Worm (Caenorhabditis elegans) whole organism, L4/young adult: Measurements from ENCODE around the gene spe-36.

Experiments used
- W03F9.2 ChIP-seq: fragments of 150-350 bp; optimal IDR thresholded peaks from 2 replicates; lab custom pipeline; 2014; ENCODE audit warnings: missing biosample characterization, missing genetic modification characterization
- dao-5 ChIP-seq: sonication (generic microtip); optimal IDR thresholded peaks from 2 replicates; lab custom pipeline; 2016; ENCODE audit warnings: missing genotype, missing genetic modification characterization, moderate library complexity, missing compliant biosample characterization
- him-1 ChIP-seq: sonication (generic microtip); optimal IDR thresholded peaks from 2 replicates; lab custom pipeline; 2016; ENCODE audit warnings: missing genotype, missing genetic modification reagents, missing genetic modification characterization, missing compliant biosample characterization

Gene spe-36

DNA sequence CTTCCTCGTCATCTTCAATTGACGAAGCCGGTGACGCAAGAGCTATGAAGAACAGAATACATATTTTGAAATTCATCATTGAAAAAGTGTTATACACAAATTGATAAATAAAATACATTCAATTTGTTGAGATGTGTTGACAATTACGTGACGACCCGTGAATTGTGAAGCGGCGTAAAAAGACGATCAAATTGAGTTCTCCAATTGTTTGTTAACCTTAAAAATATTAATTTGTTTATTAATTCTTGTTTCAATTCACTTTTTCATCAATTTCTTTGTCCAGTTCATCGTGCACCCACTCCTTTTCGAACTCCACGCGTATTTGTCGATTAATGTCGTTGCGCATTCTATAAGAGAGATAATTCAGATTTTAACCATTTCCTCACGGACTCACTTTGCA lies at the start of gene spe-36:
spe-36 (minus strand) TSS at position 101 of the 400 bp plus-strand sequence.
- TF ChIP-seq him-1 (tag; lab: Kevin White, UChicago) (no peak), dao-5 (no peak), W03F9.2 (tag; lab: Kevin White, UChicago) (no peak)

DNA sequence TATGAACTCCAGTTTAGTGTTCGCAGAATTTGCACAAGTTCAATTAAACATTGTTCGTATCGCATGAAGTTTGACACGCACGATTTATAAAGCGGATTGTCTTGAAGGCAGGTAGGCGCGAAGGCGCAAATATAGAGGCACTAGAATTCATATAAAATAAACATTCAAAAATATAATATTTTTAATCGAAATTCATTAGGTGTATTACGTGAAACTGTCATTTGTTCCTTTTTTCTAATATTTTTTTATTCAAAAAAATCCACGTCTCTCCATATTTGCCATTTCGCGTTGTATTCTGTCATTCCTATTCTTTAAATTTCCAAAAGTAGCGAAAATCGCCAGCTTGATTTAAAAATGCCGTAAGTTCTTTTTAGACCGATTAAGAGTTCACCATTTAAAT lies 49.7 kb upstream of the spe-36 start, which contains the start of gene ZK809.1:
ZK809.1 (plus strand) TSS at position 301 of the 400 bp plus-strand sequence.
- TF ChIP-seq him-1 (tag; lab: Kevin White, UChicago) (no peak), dao-5 (no peak), W03F9.2 (tag; lab: Kevin White, UChicago) (no peak)

DNA sequence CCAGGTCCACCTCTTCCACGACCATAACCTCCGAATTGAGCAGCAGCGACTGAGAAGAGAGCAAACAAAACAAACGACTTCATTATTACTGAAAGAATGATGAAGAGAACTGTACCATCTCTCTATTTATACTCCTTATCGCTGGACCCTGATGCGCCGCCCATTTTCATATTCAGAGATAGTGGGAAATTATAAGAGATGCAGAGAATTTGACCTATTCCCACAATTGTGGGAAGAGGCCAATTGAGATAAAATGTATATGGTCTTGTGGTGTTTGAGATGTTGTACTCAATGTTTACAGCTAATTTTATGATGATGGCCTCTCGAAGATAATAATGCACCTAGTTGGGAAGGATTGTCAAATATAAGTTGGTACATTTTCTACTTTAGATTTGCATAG lies 48.9 kb upstream of the spe-36 start, which contains the start of gene ttr-50:
ttr-50 (minus strand) TSS at position 101 of the 400 bp plus-strand sequence.
- TF ChIP-seq W03F9.2 (tag; lab: Kevin White, UChicago) (no peak), dao-5 (no peak), him-1 (tag; lab: Kevin White, UChicago) (no peak)

DNA sequence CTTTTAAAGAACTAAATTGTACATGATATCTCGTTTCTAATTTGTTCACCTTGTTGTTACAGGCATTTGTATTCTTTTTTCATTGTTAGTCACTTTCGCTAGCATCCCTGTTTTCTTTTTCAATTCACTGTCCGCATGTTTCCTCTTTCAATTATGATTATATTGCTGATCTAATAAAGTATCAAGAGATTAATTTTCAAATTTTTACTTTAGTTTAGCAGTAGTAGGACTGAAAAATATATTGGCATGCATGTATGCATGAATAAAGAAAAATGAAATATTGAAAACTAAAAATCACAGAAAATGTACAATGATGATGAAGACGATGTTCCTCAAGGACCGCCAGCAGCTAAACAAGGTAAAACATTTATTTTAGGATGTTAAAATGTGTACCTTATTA lies 46.0 kb upstream of the spe-36 start, which contains the start of gene rbm-17:
rbm-17 (plus strand) TSS at position 301 of the 400 bp plus-strand sequence.
- no peak for TF ChIP-seq W03F9.2 (tag; lab: Kevin White, UChicago)

DNA sequence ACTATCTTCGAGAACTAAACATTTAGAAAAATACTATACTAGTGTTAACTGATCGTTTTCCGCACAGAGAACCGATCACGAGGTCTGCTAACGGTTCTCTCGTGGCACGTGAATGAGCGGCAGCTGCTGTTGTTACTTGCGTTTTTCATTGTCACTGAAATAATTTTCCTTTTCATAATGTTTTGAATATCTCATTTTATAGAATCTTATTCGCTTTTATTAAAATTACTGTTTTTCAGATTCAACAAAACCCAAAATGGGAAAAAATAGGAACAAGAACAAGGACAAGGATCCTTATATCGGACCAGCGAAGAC lies 44.3 kb upstream of the spe-36 start, which contains the start of gene F58B3.6:
F58B3.6 (plus strand) TSS at position 240 of the 315 bp plus-strand sequence.
- no peak for TF ChIP-seq him-1 (tag; lab: Kevin White, UChicago)
- no peak for TF ChIP-seq dao-5
- TF ChIP-seq W03F9.2 (tag; lab: Kevin White, UChicago) = no peak

DNA sequence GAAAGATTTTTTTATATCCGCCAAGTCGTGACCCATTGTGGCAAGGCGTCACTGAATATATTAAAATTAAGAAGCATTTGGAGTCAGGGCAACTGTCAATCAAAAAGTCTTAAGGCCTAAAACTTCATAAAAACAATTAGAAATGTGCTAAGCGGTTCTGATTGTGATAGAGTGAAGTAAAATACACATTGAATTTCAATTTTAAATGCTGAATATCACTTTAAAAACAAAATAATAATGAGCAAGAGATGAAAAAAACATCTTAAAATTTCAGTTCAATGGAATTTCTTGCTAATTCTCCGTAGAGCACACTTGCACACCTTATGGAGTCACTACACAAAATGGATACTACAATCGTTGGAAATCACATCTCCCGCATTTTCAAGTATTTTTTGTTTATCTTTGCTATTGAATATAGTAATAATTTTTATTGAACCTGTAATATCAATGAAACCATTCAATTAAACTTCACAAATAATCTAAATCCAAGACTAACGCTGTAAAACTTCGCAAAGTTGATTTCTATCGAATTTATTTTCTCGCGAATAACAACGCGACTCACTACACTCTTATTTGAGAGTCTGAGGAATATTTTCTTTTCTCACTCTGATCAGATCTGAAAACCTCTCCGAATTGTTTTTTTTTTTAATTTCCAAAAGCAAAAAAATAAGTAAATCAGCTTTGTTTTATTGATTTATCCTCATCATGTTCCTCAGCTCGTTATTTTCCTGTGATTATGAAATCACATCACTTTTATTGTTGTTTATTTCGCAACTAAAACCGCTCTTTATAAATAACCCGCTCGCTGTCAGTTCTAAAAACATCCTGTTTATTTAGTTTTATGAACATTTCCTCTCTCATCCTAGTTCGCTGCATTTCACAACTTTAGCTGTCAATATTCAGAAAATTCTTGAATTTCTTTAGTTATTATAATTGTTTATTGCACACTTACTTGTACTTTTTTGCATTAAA lies 43.7 kb upstream of the spe-36 start, which contains the start of gene mars-1:
mars-1 (minus strand) TSS at position 51 of the 972 bp plus-strand sequence.
- TF ChIP-seq W03F9.2 (tag; lab: Kevin White, UChicago) (peak; percentile 66), dao-5 (no peak), him-1 (tag; lab: Kevin White, UChicago) (no peak)

DNA sequence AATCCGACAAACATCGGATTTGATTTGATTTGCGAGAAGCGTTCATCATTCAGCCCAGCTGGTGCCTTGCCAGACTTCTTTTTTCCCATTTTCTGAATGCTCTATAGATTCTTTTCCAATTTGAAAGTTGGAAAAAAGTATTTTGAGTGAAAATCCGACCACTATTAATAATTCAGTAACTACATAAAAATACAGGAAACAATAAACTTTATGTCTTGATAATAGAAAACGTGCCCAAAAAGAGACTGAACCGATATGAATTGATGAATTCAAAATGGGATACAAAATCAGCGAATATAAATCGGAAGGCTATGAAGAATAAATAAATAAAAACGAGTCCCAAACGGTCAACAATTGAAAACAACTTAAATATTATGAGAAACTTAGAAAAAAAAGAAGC lies 39.7 kb upstream of the spe-36 start, which contains the start of gene F58B3.4:
F58B3.4 (minus strand) TSS at position 101 of the 400 bp plus-strand sequence.
- TF ChIP-seq dao-5 (no peak), W03F9.2 (tag; lab: Kevin White, UChicago) (no peak), him-1 (tag; lab: Kevin White, UChicago) (no peak)

DNA sequence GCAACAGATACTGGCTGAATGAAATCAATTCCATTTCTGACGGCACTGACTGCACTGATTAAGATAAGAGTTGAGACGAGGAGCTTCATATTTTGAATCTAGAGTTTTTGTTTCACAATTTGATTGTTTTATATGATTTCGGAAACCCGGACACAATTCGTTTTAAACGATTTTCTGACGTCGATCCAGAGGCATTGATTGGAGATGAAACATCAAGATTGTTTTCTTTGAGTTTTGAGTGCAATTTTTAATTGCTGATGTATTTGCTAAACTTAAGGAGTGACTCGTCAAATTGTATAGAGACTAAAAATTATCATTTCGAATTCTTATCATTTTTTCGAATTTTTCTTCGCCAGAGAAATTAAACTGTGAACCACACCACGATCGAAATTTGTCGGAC lies 35.8 kb upstream of the spe-36 start, which contains the start of gene lys-6:
lys-6 (minus strand) TSS at position 101 of the 400 bp plus-strand sequence.
- no peak for TF ChIP-seq him-1 (tag; lab: Kevin White, UChicago)
- no peak for TF ChIP-seq dao-5

DNA sequence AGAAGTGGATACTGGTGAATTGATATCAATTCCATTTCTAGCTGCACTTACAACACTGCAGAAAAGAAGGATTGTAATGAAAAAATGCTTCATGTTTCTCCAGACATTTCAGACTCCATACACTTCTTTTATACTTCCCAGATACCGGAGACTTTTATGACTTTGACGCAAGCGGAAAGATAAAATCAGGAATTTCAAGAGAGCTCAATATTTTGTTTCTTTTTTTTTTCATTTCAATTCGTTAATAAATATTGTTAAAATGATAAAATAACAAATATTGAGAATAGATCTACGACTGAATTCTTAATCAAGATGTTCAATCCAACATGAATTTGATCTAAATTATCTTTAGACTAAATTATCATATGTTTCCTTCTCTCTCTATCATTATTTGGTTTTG lies 33.4 kb upstream of the spe-36 start, which contains the start of gene lys-5:
lys-5 (minus strand) TSS at position 101 of the 400 bp plus-strand sequence.
- no peak for TF ChIP-seq him-1 (tag; lab: Kevin White, UChicago)
- TF ChIP-seq dao-5 = no peak
- no peak for TF ChIP-seq W03F9.2 (tag; lab: Kevin White, UChicago)

DNA sequence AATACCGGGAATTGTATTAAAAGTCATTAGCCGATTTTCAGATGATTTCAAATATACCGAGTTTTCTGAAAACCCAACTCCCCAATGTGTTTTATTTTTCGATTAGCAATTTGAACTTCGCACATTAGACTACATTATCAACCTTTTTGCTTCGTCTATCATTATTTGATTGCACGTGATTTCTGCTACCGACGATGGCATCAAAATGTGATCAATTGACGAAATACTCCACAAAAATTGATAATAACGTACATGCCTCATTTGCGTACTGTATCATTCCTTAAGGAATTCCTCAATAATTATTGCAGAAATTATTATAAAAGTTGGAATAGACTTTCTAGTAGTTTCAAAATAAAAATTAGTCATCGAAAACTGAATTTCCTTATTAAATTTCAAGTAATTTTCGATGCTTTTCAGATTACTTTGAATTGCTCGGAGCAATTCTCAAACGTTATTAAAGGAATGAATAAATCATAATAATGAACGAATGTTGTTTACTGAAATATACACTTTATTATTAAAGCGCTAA lies 31.8 kb upstream of the spe-36 start:
- TF ChIP-seq him-1 (tag; lab: Kevin White, UChicago) (no peak), W03F9.2 (tag; lab: Kevin White, UChicago) (no peak), dao-5 (no peak)

DNA sequence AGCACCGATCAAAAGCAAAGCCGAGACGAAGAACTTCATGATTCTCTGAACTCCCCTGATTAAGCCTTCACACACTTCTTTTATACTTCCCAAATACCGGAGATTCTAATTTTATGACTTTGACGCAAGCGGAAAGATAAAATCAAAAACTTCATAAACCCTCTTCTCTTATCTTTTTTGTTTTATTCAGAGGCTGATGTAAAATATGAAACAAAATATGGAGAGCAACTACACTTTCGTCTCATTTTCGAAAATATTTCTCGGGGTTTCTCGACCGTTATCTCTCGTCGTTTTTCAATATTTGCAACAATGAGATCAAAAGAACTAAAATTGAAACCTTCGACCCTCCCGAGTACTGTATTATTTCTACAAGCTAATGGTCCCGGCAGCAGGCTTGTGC lies 31.0 kb upstream of the spe-36 start, which contains the start of gene lys-4:
lys-4 (minus strand) TSS at position 115 of the 400 bp plus-strand sequence.
- TF ChIP-seq him-1 (tag; lab: Kevin White, UChicago) = no peak
- TF ChIP-seq W03F9.2 (tag; lab: Kevin White, UChicago) = no peak
- TF ChIP-seq dao-5 = no peak

DNA sequence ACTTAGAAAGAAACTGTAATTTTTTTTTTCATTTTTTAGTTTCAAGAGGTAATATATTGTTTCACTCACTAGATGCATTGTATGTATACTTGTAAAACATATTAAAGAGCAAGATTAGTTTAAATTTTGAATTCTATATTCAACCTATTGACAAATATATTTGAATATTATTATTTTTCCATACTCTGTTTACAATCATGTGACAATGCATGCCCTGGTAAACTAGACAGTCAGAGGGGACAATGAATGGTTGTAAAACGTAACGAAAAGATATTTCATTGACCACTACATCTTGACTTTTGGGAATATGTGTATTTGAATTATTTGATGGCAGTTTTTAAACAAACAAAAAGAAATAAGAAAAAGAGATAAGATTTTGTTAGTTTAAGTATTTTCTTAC lies 30.3 kb upstream of the spe-36 start:
- TF ChIP-seq him-1 (tag; lab: Kevin White, UChicago) (no peak), W03F9.2 (tag; lab: Kevin White, UChicago) (no peak), dao-5 (no peak)

DNA sequence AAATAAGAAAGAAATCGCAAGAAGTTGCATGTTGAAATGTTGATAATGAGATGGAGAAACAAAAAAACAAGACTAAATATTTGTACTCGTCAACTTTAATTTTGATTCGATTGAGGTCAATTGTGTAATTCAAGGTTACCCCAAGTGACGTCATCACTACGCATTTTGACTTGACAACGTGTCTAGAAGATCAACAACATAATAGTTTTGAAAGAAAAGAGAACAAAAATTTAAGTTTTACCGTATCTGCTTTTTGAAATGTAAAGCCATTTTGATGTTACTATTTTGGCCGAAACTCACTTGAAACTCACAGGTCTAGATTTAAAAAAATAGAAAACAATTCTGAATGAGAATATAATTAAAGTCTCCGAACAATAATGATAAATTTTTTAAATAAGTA lies 28.8 kb upstream of the spe-36 start, which contains the start of gene dsl-5:
dsl-5 (minus strand) TSS at position 101 of the 400 bp plus-strand sequence.
- no peak for TF ChIP-seq W03F9.2 (tag; lab: Kevin White, UChicago)
- TF ChIP-seq dao-5 = no peak
- TF ChIP-seq him-1 (tag; lab: Kevin White, UChicago) = no peak

DNA sequence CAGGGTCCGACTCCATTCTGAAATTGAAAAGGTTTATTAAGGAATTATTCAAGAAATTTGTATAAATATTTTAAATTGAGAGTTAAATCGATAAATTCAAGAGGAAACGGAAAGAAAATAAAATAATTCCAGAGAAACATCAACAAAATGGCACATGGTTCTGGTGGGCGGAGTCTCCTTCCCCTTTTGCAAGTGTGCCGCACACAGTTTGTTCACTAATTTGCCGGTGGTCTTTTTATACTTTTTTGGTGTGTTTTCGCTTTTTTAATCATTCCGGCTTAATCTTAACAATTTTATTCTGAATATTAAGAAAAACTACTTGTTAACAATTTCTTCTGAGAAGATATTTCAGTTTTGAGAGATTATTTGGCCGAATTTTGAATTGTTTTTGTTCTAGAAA lies 12.8 kb upstream of the spe-36 start, which contains the start of the genes ragc-1 and Y24F12A.1:
ragc-1 (minus strand) TSS at position 25 of the 400 bp plus-strand sequence.
Y24F12A.1 (plus strand) TSS at position 346 of the 400 bp plus-strand sequence.
- TF ChIP-seq W03F9.2 (tag; lab: Kevin White, UChicago) (peak; percentile 89), dao-5 (no peak), him-1 (tag; lab: Kevin White, UChicago) (no peak)
